Fruit fly (Drosophila melanogaster) whole organism, pupa: ENCODE results near the gene CG8673.

ENCODE experiments used
- CG10348 ChIP-seq: fragments of 200-800 bp; sonication (Bioruptor generic); IDR thresholded peaks from 2 replicates; pipeline ENCODE4 v1.3.6; 2022; ENCODE audit warnings: missing biosample characterization, missing genetic modification characterization
- CG12605 ChIP-seq: fragments of 200-800 bp; sonication (Bioruptor generic); IDR thresholded peaks from 2 replicates; pipeline ENCODE4 v1.3.6; 2022; ENCODE audit warnings: missing biosample characterization, missing genetic modification characterization
- CG13204 ChIP-seq: fragments of 200-800 bp; sonication (Bioruptor generic); optimal IDR thresholded peaks from 2 replicates; lab custom pipeline; 2018; ENCODE audit warnings: missing biosample characterization, mild to moderate bottlenecking, missing genetic modification characterization, moderate library complexity
- CG14655 ChIP-seq: fragments of 200-800 bp; sonication (Bioruptor generic); optimal IDR thresholded peaks from 3 replicates; lab custom pipeline; 2017; ENCODE audit warnings: mild to moderate bottlenecking, missing biosample characterization, missing genetic modification reagents, missing genetic modification characterization
- CG15710 ChIP-seq: fragments of 200-800 bp; sonication (Bioruptor generic); optimal IDR thresholded peaks from 2 replicates; lab custom pipeline; 2018; ENCODE audit warnings: missing biosample characterization, mild to moderate bottlenecking, missing genetic modification characterization, moderate library complexity
- CG17806 ChIP-seq: fragments of 200-800 bp; sonication (Bioruptor generic); optimal IDR thresholded peaks from 2 replicates; lab custom pipeline; 2018; ENCODE audit warnings: missing biosample characterization, mild to moderate bottlenecking, missing genetic modification characterization, moderate library complexity
- CG32121 ChIP-seq: fragments of 200-800 bp; sonication (Bioruptor generic); IDR thresholded peaks from 2 replicates; pipeline ENCODE4 v1.3.6; 2022; ENCODE audit warnings: missing biosample characterization, missing genetic modification characterization
- CG34367 ChIP-seq: fragments of 200-800 bp; sonication (Bioruptor generic); optimal IDR thresholded peaks from 2 replicates; lab custom pipeline; 2018; ENCODE audit warnings: missing biosample characterization, mild to moderate bottlenecking, missing genetic modification characterization
- CG4496 ChIP-seq: fragments of 200-800 bp; sonication (Bioruptor generic); IDR thresholded peaks from 3 replicates; pipeline ENCODE4 v1.3.6; 2022; ENCODE audit warnings: missing biosample characterization, missing genetic modification characterization
- CG8159 ChIP-seq: fragments of 200-800 bp; sonication (Bioruptor generic); optimal IDR thresholded peaks from 3 replicates; lab custom pipeline; 2018; ENCODE audit warnings: missing biosample characterization, mild to moderate bottlenecking, missing genetic modification characterization, moderate library complexity
- CG8301 ChIP-seq: fragments of 200-800 bp; sonication (Bioruptor generic); optimal IDR thresholded peaks from 2 replicates; lab custom pipeline; 2018; ENCODE audit warnings: missing biosample characterization, mild to moderate bottlenecking, missing genetic modification characterization
- CG9948 ChIP-seq: fragments of 200-800 bp; sonication (Bioruptor generic); optimal IDR thresholded peaks from 2 replicates; lab custom pipeline; 2018; ENCODE audit warnings: missing biosample characterization, mild to moderate bottlenecking, missing genetic modification characterization, moderate library complexity
- D1 ChIP-seq: fragments of 200-800 bp; sonication (Bioruptor generic); optimal IDR thresholded peaks from 2 replicates; lab custom pipeline; 2018; ENCODE audit warnings: missing biosample characterization, mild to moderate bottlenecking, missing genetic modification characterization, moderate library complexity
- EcR ChIP-seq: fragments of 200-800 bp; sonication (Bioruptor generic); optimal IDR thresholded peaks from 3 replicates; lab custom pipeline; 2019; ENCODE audit warnings: missing biosample characterization, missing genetic modification characterization, mild to moderate bottlenecking, moderate library complexity, missing genetic modification reagents
- Ets98B ChIP-seq: fragments of 200-800 bp; sonication (Bioruptor generic); IDR thresholded peaks from 2 replicates; pipeline ENCODE4 v1.3.6; 2022; ENCODE audit warnings: missing biosample characterization, missing genetic modification characterization
- Pif1A ChIP-seq: fragments of 200-800 bp; sonication (Bioruptor generic); optimal IDR thresholded peaks from 3 replicates; lab custom pipeline; 2016; ENCODE audit warnings: missing biosample characterization, missing genetic modification characterization
- Pif1B ChIP-seq: fragments of 200-800 bp; sonication (Bioruptor generic); optimal IDR thresholded peaks from 3 replicates; lab custom pipeline; 2016; ENCODE audit warnings: missing biosample characterization, missing genetic modification characterization
- Snoo ChIP-seq: fragments of 200-800 bp; sonication (Bioruptor generic); optimal IDR thresholded peaks from 3 replicates; lab custom pipeline; 2017; ENCODE audit warnings: missing biosample characterization, mild to moderate bottlenecking, missing genetic modification characterization, inconsistent platforms
- fd96Ca ChIP-seq: fragments of 200-800 bp; sonication (Bioruptor generic); IDR thresholded peaks from 3 replicates; pipeline ENCODE4 v1.3.6; 2022; ENCODE audit warnings: missing biosample characterization, missing genetic modification characterization
- gl ChIP-seq: fragments of 200-800 bp; sonication (Bioruptor generic); optimal IDR thresholded peaks from 2 replicates; lab custom pipeline; 2018; ENCODE audit warnings: missing biosample characterization, mild to moderate bottlenecking, missing genetic modification characterization
- rn ChIP-seq: fragments of 200-800 bp; sonication (Bioruptor generic); IDR thresholded peaks from 2 replicates; pipeline ENCODE4 v1.3.6; 2022; ENCODE audit warnings: missing biosample characterization, missing genetic modification characterization

Gene CG8673

dm6 chr2L:8165800-8166576 is 41.9 kb downstream of the CG8673 start:
- no peak for TF ChIP-seq CG9948 (tag; lab: Kevin White, UChicago)
- TF ChIP-seq EcR = no peak
- no peak for TF ChIP-seq CG12605 (GFP tag; lab: Robert Waterston, UW)
- TF ChIP-seq Pif1A (GFP tag; lab: Kevin White, UChicago) = no peak
- TF ChIP-seq CG4496 (GFP tag; lab: Robert Waterston, UW) = no peak
- TF ChIP-seq CG10348 (GFP tag; lab: Robert Waterston, UW) = no peak
- TF ChIP-seq CG8159 = no peak
- TF ChIP-seq CG13204 (GFP tag; lab: Kevin White, UChicago) = no peak
- TF ChIP-seq fd96Ca = no peak
- TF ChIP-seq CG32121 (GFP tag; lab: Robert Waterston, UW) = no peak
- TF ChIP-seq CG8301 = no peak
- no peak for TF ChIP-seq Ets98B (GFP tag; lab: Robert Waterston, UW)
- no peak for TF ChIP-seq Pif1B (GFP tag; lab: Kevin White, UChicago)
- TF ChIP-seq D1 (tag; lab: Kevin White, UChicago) = no peak
- no peak for TF ChIP-seq CG34367 (tag; lab: Kevin White, UChicago)
- no peak for TF ChIP-seq CG15710 (tag; lab: Kevin White, UChicago)
- no peak for TF ChIP-seq rn (GFP tag; lab: Robert Waterston, UW)
- no peak for TF ChIP-seq CG17806

dm6 chr2L:8168075-8168474 is 43.9 kb downstream of the CG8673 start:
- TF ChIP-seq CG14655 = peak; percentile 30
- no peak for TF ChIP-seq CG10348 (GFP tag; lab: Robert Waterston, UW)
- peak; percentile 12 for TF ChIP-seq Pif1A (GFP tag; lab: Kevin White, UChicago)
- no peak for TF ChIP-seq CG9948 (tag; lab: Kevin White, UChicago)
- peak; percentile 25 for TF ChIP-seq CG8301

- no peak for TF ChIP-seq CG13204 (GFP tag; lab: Kevin White, UChicago)
- TF ChIP-seq gl (tag; lab: Kevin White, UChicago) = no peak
- TF ChIP-seq rn (GFP tag; lab: Robert Waterston, UW) = no peak
- no peak for TF ChIP-seq CG34367 (tag; lab: Kevin White, UChicago)
- TF ChIP-seq Ets98B (GFP tag; lab: Robert Waterston, UW) = no peak
- no peak for TF ChIP-seq CG32121 (GFP tag; lab: Robert Waterston, UW)
- no peak for TF ChIP-seq fd96Ca
- no peak for TF ChIP-seq Snoo (tag; lab: Kevin White, UChicago)
- TF ChIP-seq Pif1B (GFP tag; lab: Kevin White, UChicago) = no peak
- TF ChIP-seq CG14655 = no peak
- no peak for TF ChIP-seq CG10348 (GFP tag; lab: Robert Waterston, UW)
- TF ChIP-seq CG8301 = no peak
- TF ChIP-seq CG17806 = no peak
- TF ChIP-seq EcR = no peak
- TF ChIP-seq CG4496 (GFP tag; lab: Robert Waterston, UW) = no peak
Observed at dm6 chr2L:8170600-8171182, 46.6 kb downstream of the CG8673 start.

dm6 chr2L:8171544-8171943 is 47.4 kb downstream of the CG8673 start:
- TF ChIP-seq CG10348 (GFP tag; lab: Robert Waterston, UW) = no peak
- TF ChIP-seq Snoo (tag; lab: Kevin White, UChicago) = no peak
- TF ChIP-seq Pif1A (GFP tag; lab: Kevin White, UChicago) = no peak
- TF ChIP-seq D1 (tag; lab: Kevin White, UChicago) = no peak
- TF ChIP-seq CG32121 (GFP tag; lab: Robert Waterston, UW) = 0 out of 2 replicates have a peak, but pooled peaks have one; percentile 46
- no peak for TF ChIP-seq EcR
- no peak for TF ChIP-seq fd96Ca
